Worm (Caenorhabditis elegans) whole organism, L4 larva: Measurements from ENCODE around the gene C54C6.11.

ENCODE experiments used
- F26F4.8 ChIP-seq: fragments of 200-800 bp; sonication (Bioruptor generic); conservative IDR thresholded peaks from 2 replicates; pipeline ENCODE4 v1.3.6; 2022; ENCODE audit warnings: missing genetic modification characterization, missing compliant biosample characterization
- aly-2 ChIP-seq: sonication (generic microtip); optimal IDR thresholded peaks from 2 replicates; lab custom pipeline; 2018; ENCODE audit warnings: missing biosample characterization, missing genetic modification characterization
- fkh-10 ChIP-seq: fragments of 150-350 bp; optimal IDR thresholded peaks from 2 replicates; lab custom pipeline; 2014; ENCODE audit warnings: missing biosample characterization, missing genetic modification reagents, missing genetic modification characterization
- jun-1 ChIP-seq: fragments of 150-350 bp; optimal IDR thresholded peaks from 2 replicates; lab custom pipeline; 2014; ENCODE audit warnings: missing biosample characterization, missing genetic modification reagents, missing genetic modification characterization
- lir-3 ChIP-seq: sonication (generic microtip); optimal IDR thresholded peaks from 2 replicates; lab custom pipeline; 2016; ENCODE audit warnings: mild to moderate bottlenecking, missing genetic modification characterization, missing compliant biosample characterization
- madf-9 ChIP-seq: fragments of 200-800 bp; sonication (Bioruptor generic); conservative IDR thresholded peaks from 2 replicates; pipeline ENCODE4 v1.3.6; 2022; ENCODE audit warnings: missing genetic modification reagents, missing genetic modification characterization, missing compliant biosample characterization
- nhr-237 ChIP-seq: sonication (generic microtip); optimal IDR thresholded peaks from 2 replicates; lab custom pipeline; 2017; ENCODE audit warnings: missing biosample characterization, missing genetic modification characterization
- pha-4 ChIP-seq, 2 experiments: fragments of 150-350 bp in 1 of 2; fragments of 200-800 bp in 1 of 2; sonication (Bioruptor generic) in 1 of 2; IDR thresholded peaks in 1 of 2; optimal IDR thresholded peaks in 1 of 2; 2 replicates each; pipeline versions ENCODE4 v1.3.6 to Lab custom; 2014 to 2022; ENCODE audit warnings: missing genetic modification characterization in 2 of 2, missing genetic modification reagents in 2 of 2, missing biosample characterization in 1 of 2, missing compliant biosample characterization in 1 of 2
- pqm-1 ChIP-seq: sonication (generic microtip); optimal IDR thresholded peaks from 2 replicates; lab custom pipeline; 2017; ENCODE audit warnings: missing biosample characterization, missing genetic modification characterization
- spr-3 ChIP-seq: fragments of 200-800 bp; sonication (Bioruptor generic); optimal IDR thresholded peaks from 2 replicates; lab custom pipeline; 2018; ENCODE audit warnings: mild to moderate bottlenecking, missing genetic modification characterization, missing compliant biosample characterization
- unc-130 ChIP-seq: sonication (generic microtip); optimal IDR thresholded peaks from 2 replicates; lab custom pipeline; 2016; ENCODE audit warnings: missing genetic modification reagents, missing genetic modification characterization, missing compliant biosample characterization
- zip-2 ChIP-seq: fragments of 150-350 bp; optimal IDR thresholded peaks from 2 replicates; lab custom pipeline; 2014; ENCODE audit warnings: missing biosample characterization, missing genetic modification characterization

ce11 chrIII:3503286-3503685 is 44.8 kb upstream of the C54C6.11 start, which contains the start of gene rpl-16:
- no peak for TF ChIP-seq F26F4.8 (GFP tag; lab: Robert Waterston, UW)
- TF ChIP-seq spr-3: no peak
- no peak for TF ChIP-seq unc-130 (GFP tag; lab: Kevin White, UChicago)
- TF ChIP-seq pqm-1: no peak
- no peak for TF ChIP-seq nhr-237 (tag; lab: Kevin White, UChicago)
- no peak for TF ChIP-seq zip-2 (tag; lab: Kevin White, UChicago)
- TF ChIP-seq pha-4 (GFP tag; IDR thresholded peaks at IDR 0.05; lab: Robert Waterston, UW): no peak
- no peak for TF ChIP-seq pha-4 (tag; optimal IDR thresholded peaks at IDR 0.05; lab: Kevin White, UChicago)
- no peak for TF ChIP-seq fkh-10 (GFP tag; lab: Kevin White, UChicago)
- no peak for TF ChIP-seq jun-1 (tag; lab: Kevin White, UChicago)
- TF ChIP-seq madf-9 (GFP tag; lab: Robert Waterston, UW): no peak
- no peak for TF ChIP-seq lir-3
- TF ChIP-seq aly-2: no peak
